Fruit fly (Drosophila melanogaster): ENCODE measurements around the gene Elo68beta.

Gene Elo68beta

DNA sequence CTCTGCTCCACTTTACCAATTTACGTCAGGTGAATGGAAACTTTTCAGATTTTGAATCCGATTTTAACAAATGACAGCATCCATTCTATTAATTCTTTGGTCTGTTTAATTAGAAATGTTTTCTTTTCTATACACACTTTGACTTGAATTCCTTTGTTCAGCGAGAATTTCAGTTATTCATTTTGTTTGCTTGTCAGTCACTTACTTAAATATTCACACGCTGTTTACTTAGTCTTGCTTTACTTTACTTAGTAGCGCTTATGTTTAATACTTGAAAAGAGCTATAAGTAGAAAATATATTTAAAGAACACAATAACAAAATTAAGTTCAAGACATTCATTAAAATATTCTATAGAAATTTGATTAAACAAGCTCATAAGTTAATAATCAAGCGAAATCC, 5.9 kb upstream of the Elo68beta start, which contains the start of gene CG32073 (continued):
- TF ChIP-seq BtbVII (GFP tag; optimal IDR thresholded peaks at IDR 0.05) (no peak), CG2875 (GFP tag; optimal IDR thresholded peaks at IDR 0.05) (peak; percentile 29), CG5180 (GFP tag; optimal IDR thresholded peaks at IDR 0.05) (peak; percentile 42), dysf (GFP tag; IDR thresholded peaks at IDR 0.05) (no peak), sob (GFP tag; IDR thresholded peaks at IDR 0.05) (peak; percentile 40; the same call in 1 of the 2 replicates), CG4282 (GFP tag; optimal IDR thresholded peaks at IDR 0.05) (no peak), CG13123 (GFP tag; optimal IDR thresholded peaks at IDR 0.05) (no peak), eyg (GFP tag; optimal IDR thresholded peaks at IDR 0.05) (no peak), D19B (GFP tag; optimal IDR thresholded peaks at IDR 0.05) (no peak), HLH4C (GFP tag; IDR thresholded peaks at IDR 0.05; ENCODE audit: partially characterized antibody) (no peak), mam (GFP tag; optimal IDR thresholded peaks at IDR 0.05) (no peak), CG17361 (GFP tag; IDR thresholded peaks at IDR 0.05) (peak; percentile 53; the same call in 2 of the 3 replicates), CG18599 (GFP tag; optimal IDR thresholded peaks at IDR 0.05) (peak; percentile 75), CG10462 (GFP tag; optimal IDR thresholded peaks at IDR 0.05) (no peak), CG2712 (tag; optimal IDR thresholded peaks at IDR 0.05) (peak; percentile 44), gfzf (GFP tag; optimal IDR thresholded peaks at IDR 0.05) (no peak), CG9876 (GFP tag; optimal IDR thresholded peaks at IDR 0.05) (no peak), CG8765 (GFP tag; IDR thresholded peaks at IDR 0.05) (no peak), Oli (tag; optimal IDR thresholded peaks at IDR 0.05) (no peak), CG4854 (GFP tag; optimal IDR thresholded peaks at IDR 0.05) (peak; percentile 28), CG6813 (GFP tag; optimal IDR thresholded peaks at IDR 0.05) (peak; percentile 55), cas (GFP tag; IDR thresholded peaks at IDR 0.05) (no peak), fu2 (GFP tag; optimal IDR thresholded peaks at IDR 0.05) (no peak), lbe (GFP tag; optimal IDR thresholded peaks at IDR 0.05) (no peak), CG4360 (GFP tag; IDR thresholded peaks at IDR 0.05) (no peak), Vsx1 (GFP tag; optimal IDR thresholded peaks at IDR 0.05) (peak; percentile 67), Sry-β (GFP tag; optimal IDR thresholded peaks at IDR 0.05) (peak; percentile 16), C15 (GFP tag; IDR thresholded peaks at IDR 0.05) (peak; percentile 22; the same call in 1 of the 3 replicates), pzg (GFP tag; optimal IDR thresholded peaks at IDR 0.05) (no peak), CG13296 (GFP tag; optimal IDR thresholded peaks at IDR 0.05) (peak; percentile 55), Dbx (GFP tag; IDR thresholded peaks at IDR 0.05) (peak; percentile 25; the same call in 1 of the 3 replicates), caup (GFP tag; optimal IDR thresholded peaks at IDR 0.05; ENCODE audit: severe bottlenecking) (peak; percentile 38), CG1603 (tag; optimal IDR thresholded peaks at IDR 0.05) (peak; percentile 23), gcm (GFP tag; optimal IDR thresholded peaks at IDR 0.05) (peak; percentile 23), CG10267 (tag; optimal IDR thresholded peaks at IDR 0.05) (peak; percentile 25), B-H1 (GFP tag; IDR thresholded peaks at IDR 0.05) (no peak), CG10979 (tag; optimal IDR thresholded peaks at IDR 0.05) (peak; percentile 33), Hr3 (GFP tag; optimal IDR thresholded peaks at IDR 0.05) (no peak), cwo (GFP tag; optimal IDR thresholded peaks at IDR 0.05) (peak; percentile 64), CG9727 (GFP tag; optimal IDR thresholded peaks at IDR 0.05) (peak; percentile 16), CG10209 (GFP tag; optimal IDR thresholded peaks at IDR 0.05) (no peak), ems (GFP tag; optimal IDR thresholded peaks at IDR 0.05) (no peak), Blimp-1 (GFP tag; optimal IDR thresholded peaks at IDR 0.05) (no peak), CG8924 (tag; optimal IDR thresholded peaks at IDR 0.05) (peak; percentile 9), Xbp1 (GFP tag; optimal IDR thresholded peaks at IDR 0.05) (no peak), usp (GFP tag; optimal IDR thresholded peaks at IDR 0.05) (no peak), CG3838 (GFP tag; optimal IDR thresholded peaks at IDR 0.05) (no peak), Hsf (GFP tag; optimal IDR thresholded peaks at IDR 0.05) (no peak), Trl (optimal IDR thresholded peaks at IDR 0.05) (no peak), Trl (GFP tag; optimal IDR thresholded peaks at IDR 0.05) (peak; percentile 36), CG9797 (GFP tag; optimal IDR thresholded peaks at IDR 0.05) (no peak)
